Worm (Caenorhabditis elegans): ENCODE results near the gene M01B2.10.

M01B2.10 gene

DNA sequence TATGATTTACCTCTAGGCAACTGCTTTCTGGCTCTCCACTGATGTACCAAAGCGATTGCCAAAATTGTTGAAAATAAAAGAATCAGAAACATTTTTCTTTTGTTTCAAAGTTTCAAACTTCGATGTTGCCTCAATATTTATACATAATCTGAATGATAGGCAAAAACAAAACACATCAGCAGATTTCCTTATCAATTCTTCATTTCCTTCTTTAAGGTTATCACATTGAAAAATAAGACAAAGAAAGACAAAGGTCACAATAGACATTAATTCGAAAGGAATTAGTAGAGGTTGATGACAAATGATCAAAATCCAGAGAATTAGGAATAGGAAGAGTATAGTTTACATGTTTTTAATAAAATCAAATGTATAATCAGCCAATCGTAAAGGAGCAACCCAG is 28.8 kb upstream of the M01B2.10 start, which contains the start of gene cyp-34A2:
Gene cyp-34A2 (minus strand): TSS at position 101 of the 400 bp plus-strand sequence.
- TF ChIP-seq snpc-1.2 (GFP tag; IDR thresholded peaks at IDR 0.05) (no peak), lin-38 (GFP tag; IDR thresholded peaks at IDR 0.05) (no peak), F26F4.8 (GFP tag; conservative IDR thresholded peaks at IDR 0.05) (no peak), Y48G9A.11 (GFP tag; IDR thresholded peaks at IDR 0.05) (no peak), ztf-7 (tag; optimal IDR thresholded peaks at IDR 0.05) (no peak), R02D3.7 (tag; optimal IDR thresholded peaks at IDR 0.05) (no peak), ceh-62 (tag; optimal IDR thresholded peaks at IDR 0.05) (no peak), lin-29 (GFP tag; IDR thresholded peaks at IDR 0.05) (no peak), ceh-44 (GFP tag; IDR thresholded peaks at IDR 0.05) (no peak), sdz-12 (GFP tag; optimal IDR thresholded peaks at IDR 0.05) (no peak), nhr-41 (GFP tag; IDR thresholded peaks at IDR 0.05) (no peak), lin-1 (GFP tag; IDR thresholded peaks at IDR 0.05) (no peak), ZK337.2 (GFP tag; IDR thresholded peaks at IDR 0.05) (no peak), nhr-6 (tag; optimal IDR thresholded peaks at IDR 0.05) (no peak), cey-2 (tag; optimal IDR thresholded peaks at IDR 0.05; ENCODE audit: borderline replicate concordance, insufficient read depth) (no peak), daf-8 (GFP tag; IDR thresholded peaks at IDR 0.05) (no peak), ces-1 (GFP tag; optimal IDR thresholded peaks at IDR 0.05) (no peak), nhr-77 (tag; optimal IDR thresholded peaks at IDR 0.05) (no peak), nhr-111 (GFP tag; optimal IDR thresholded peaks at IDR 0.05) (no peak)

ce11 chrV:15287856-15288255 is 25.6 kb upstream of the M01B2.10 start, which contains the start of gene cyp-34A1:
cyp-34A1 (minus strand) TSS chrV:15287956.
- no peak for TF ChIP-seq ceh-82 (tag; optimal IDR thresholded peaks at IDR 0.05)
- no peak for TF ChIP-seq cey-2 (tag; optimal IDR thresholded peaks at IDR 0.05; ENCODE audit: borderline replicate concordance, insufficient read depth)
- TF ChIP-seq zag-1 (tag; optimal IDR thresholded peaks at IDR 0.05) = no peak
- no peak for TF ChIP-seq ces-1 (GFP tag; optimal IDR thresholded peaks at IDR 0.05)
- no peak for TF ChIP-seq lsy-2 (tag; optimal IDR thresholded peaks at IDR 0.05)
- TF ChIP-seq nhr-28 (tag; optimal IDR thresholded peaks at IDR 0.05) = no peak
- no peak for TF ChIP-seq Y48G9A.11 (GFP tag; IDR thresholded peaks at IDR 0.05)
- TF ChIP-seq dmd-6 (GFP tag; IDR thresholded peaks at IDR 0.05) = no peak
- no peak for TF ChIP-seq tra-1 (GFP tag; IDR thresholded peaks at IDR 0.05)
- TF ChIP-seq fos-1 (tag; optimal IDR thresholded peaks at IDR 0.05) = no peak
- no peak for TF ChIP-seq lir-3 (tag; optimal IDR thresholded peaks at IDR 0.05)
- TF ChIP-seq hlh-11 (tag; optimal IDR thresholded peaks at IDR 0.05) = no peak
- no peak for TF ChIP-seq lim-7 (GFP tag; IDR thresholded peaks at IDR 0.05)

DNA sequence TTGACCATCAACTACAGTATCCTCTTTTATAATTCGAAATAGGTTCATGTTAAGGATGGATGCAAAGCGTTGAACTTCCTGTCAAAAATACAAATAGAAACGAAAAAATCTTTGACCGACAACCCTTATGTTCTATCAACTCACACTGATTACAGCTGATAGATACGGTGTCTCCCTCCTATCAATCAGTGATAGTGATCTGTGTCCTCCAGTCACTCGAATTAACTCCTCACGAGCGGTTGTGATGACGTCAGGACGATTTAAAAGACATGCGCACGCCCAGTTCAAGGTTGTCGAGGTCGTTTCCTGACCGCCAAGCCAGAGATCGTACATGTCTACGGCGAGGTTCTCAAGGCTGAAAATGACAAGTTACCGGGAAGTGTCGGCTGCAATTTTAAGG is 23.7 kb upstream of the M01B2.10 start:
- no peak for TF ChIP-seq ZK337.2 (GFP tag; IDR thresholded peaks at IDR 0.05)
- no peak for TF ChIP-seq lin-1 (GFP tag; IDR thresholded peaks at IDR 0.05)
- TF ChIP-seq ceh-28 (tag; optimal IDR thresholded peaks at IDR 0.05) = no peak
- TF ChIP-seq dmd-6 (GFP tag; IDR thresholded peaks at IDR 0.05) = peak; percentile 96
- TF ChIP-seq duxl-1 (tag; optimal IDR thresholded peaks at IDR 0.05; ENCODE audit: poor library complexity) = no peak
- TF ChIP-seq dmd-8 (GFP tag; IDR thresholded peaks at IDR 0.05) = no peak
- TF ChIP-seq lin-29 (GFP tag; IDR thresholded peaks at IDR 0.05) = no peak
- no peak for TF ChIP-seq nhr-41 (GFP tag; IDR thresholded peaks at IDR 0.05)

DNA sequence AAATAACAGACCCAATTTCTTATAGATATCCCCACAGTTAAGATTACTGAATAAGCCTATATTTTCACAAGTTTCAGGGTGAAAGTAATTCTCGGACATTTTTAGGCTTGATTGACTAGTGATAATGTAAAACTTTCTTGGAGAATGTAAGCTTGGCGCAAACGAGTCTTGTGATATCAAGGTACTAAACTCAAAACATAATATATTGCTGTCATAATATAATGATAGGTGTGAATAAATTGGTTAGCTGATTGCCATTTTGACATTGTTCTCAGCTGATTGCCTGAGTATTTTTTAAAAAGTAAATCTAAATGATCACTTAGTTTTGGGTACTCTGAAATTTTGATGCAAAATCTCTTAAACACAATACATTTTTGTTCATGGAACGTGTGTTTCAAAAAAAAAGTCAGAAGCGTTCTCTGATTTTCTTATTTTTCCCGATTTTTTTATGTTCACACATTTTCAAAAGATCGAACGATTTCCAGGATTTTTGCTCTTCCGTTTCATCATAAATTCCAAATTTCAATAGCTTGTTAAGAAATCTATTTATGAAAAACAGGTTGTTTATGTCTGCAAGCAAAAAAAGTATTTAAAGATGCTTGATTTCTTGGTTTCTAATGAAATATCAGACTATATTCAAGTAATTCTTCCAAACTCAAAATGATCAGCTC is 19.2 kb upstream of the M01B2.10 start, which contains the start of the genes srw-19 and srx-51:
Gene srw-19 (minus strand): TSS at position 101 of the 671 bp plus-strand sequence.
Gene srx-51 (plus strand): TSS at position 621 of the 671 bp plus-strand sequence.
- TF ChIP-seq F26F4.8 (GFP tag; conservative IDR thresholded peaks at IDR 0.05) = no peak

ce11 chrV:15276915-15277314 is 14.7 kb upstream of the M01B2.10 start, which contains the start of gene srw-17:
srw-17 (minus strand) TSS chrV:15277015.
- TF ChIP-seq ceh-28 (tag; optimal IDR thresholded peaks at IDR 0.05) = no peak
- no peak for TF ChIP-seq ZK337.2 (GFP tag; IDR thresholded peaks at IDR 0.05)
- TF ChIP-seq nhr-11 (tag; optimal IDR thresholded peaks at IDR 0.05) = peak; percentile 19
- TF ChIP-seq unc-39 (tag; optimal IDR thresholded peaks at IDR 0.05) = no peak
